Fruit fly (Drosophila melanogaster): ENCODE data around the gene CG33783.

Gene CG33783

DNA sequence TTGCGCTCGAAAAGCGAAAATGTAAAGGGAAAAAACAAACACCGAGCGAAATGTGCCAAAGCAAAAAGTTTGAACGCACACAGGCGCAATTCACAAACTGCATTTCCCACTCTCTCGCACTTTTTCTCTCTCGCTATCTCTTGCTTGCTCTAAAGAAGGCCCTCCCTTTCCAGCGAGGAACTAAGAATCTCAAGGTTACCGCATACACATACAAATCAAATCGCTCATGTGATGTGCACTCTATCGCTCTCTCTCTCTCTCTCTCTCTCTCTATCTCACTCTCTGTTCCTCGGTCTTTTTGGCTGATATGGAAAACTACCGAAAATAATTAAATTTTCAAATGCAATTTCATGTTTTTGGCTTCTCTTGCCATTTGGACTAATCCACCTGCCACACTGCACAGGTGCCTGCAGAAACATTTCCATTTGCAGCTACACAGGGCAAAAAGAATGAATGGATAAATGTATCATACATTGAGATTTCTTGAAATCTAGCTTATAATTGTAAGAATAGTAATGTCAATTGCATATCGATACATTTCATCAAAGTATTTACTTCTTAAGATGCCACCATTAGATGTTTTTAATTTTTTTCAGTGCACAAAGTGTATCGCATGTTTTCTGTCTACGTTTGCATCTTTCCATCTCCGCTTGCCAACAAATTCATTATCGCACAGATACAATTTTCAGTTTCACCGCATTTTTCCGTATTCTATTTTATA lies 12.9 kb downstream of the CG33783 start (continued):
- no peak for TF ChIP-seq Hr78 (GFP tag; optimal IDR thresholded peaks at IDR 0.05)
- no peak for TF ChIP-seq Hr83 (GFP tag; optimal IDR thresholded peaks at IDR 0.05; ENCODE audit: poor library complexity, severe bottlenecking)
- TF ChIP-seq Vsx2 (GFP tag; optimal IDR thresholded peaks at IDR 0.05; ENCODE audit: partially characterized antibody), result no peak
- peak; percentile 79 for TF ChIP-seq ey (GFP tag; optimal IDR thresholded peaks at IDR 0.05)
- TF ChIP-seq Rel (GFP tag; optimal IDR thresholded peaks at IDR 0.05), result no peak
- TF ChIP-seq Rel (tag; optimal IDR thresholded peaks at IDR 0.05), result no peak
- TF ChIP-seq br (GFP tag; optimal IDR thresholded peaks at IDR 0.05), result peak; percentile 52
- TF ChIP-seq lola (GFP tag; optimal IDR thresholded peaks at IDR 0.05), result no peak
- peak; percentile 58 for TF ChIP-seq HLH106 (tag; optimal IDR thresholded peaks at IDR 0.05)
- no peak for TF ChIP-seq GATAd (GFP tag; optimal IDR thresholded peaks at IDR 0.05)

DNA sequence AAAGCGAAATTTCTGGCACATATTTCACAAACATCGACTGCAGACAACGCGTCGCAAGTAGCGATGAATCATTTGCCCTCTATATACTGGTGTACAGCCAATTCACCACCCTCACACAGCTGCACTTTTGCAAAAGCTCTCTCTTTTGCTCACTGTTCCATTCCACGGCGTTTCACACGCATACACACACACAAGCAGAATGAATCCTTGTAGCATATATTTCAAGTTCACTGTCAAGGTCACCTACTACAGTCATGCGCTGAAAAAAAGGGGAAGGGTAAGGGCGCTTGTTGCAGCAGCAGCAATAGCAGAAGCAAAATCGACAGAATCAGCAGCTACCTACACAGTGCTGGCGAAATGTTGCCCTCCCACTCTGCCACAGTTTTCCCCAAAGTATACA lies 14.1 kb downstream of the CG33783 start:
- TF ChIP-seq OdsH (GFP tag; optimal IDR thresholded peaks at IDR 0.05) (peak; percentile 6), fru (GFP tag; optimal IDR thresholded peaks at IDR 0.05) (peak; percentile 33), N (GFP tag; optimal IDR thresholded peaks at IDR 0.05) (peak; percentile 22), GATAd (GFP tag; optimal IDR thresholded peaks at IDR 0.05) (no peak), Jra (GFP tag; optimal IDR thresholded peaks at IDR 0.05) (peak; percentile 1), CrebA (GFP tag; optimal IDR thresholded peaks at IDR 0.05; ENCODE audit: borderline replicate concordance) (no peak)

DNA sequence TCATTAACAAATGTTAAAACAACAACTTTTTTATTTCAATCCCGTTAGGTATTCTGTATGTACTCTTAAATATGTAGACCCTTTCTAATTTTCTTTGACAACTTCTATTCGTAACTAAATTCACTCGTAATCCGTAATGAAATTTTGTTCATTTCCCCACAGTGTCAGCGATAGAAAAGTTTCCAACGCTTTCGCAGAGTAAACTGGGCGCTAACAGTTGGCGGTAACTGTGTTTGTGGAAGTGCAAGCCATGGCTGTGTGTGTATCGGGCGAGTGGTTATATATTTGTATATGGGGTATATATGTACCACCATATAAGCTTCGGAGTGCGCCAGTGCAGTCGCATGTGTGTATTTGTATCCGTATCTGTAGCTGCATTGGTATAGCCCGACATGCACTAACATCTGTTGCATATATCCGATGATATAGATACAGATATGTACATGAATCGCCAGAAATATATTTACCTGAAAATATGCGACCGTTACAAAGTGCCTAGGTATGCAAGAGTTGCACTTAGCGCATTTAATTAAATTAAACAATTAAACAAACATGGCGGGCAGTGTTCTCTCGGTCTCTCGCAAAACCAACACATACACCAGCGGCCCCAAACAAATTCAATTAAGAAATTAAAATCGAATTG lies 15.0 kb downstream of the CG33783 start:
- TF ChIP-seq h (GFP tag; optimal IDR thresholded peaks at IDR 0.05) (peak; percentile 44), sage (GFP tag; optimal IDR thresholded peaks at IDR 0.05) (no peak), HLH106 (tag; optimal IDR thresholded peaks at IDR 0.05) (peak; percentile 32), woc (GFP tag; optimal IDR thresholded peaks at IDR 0.05) (peak; percentile 78), Dif (GFP tag; optimal IDR thresholded peaks at IDR 0.05; ENCODE audit: partially characterized antibody) (peak; percentile 25), ey (GFP tag; optimal IDR thresholded peaks at IDR 0.05) (peak; percentile 34), Hnf4 (GFP tag; optimal IDR thresholded peaks at IDR 0.05) (peak; percentile 42), CG32264 (GFP tag; optimal IDR thresholded peaks at IDR 0.05) (no peak), rgr (GFP tag; optimal IDR thresholded peaks at IDR 0.05) (peak; percentile 22), Jra (GFP tag; optimal IDR thresholded peaks at IDR 0.05) (no peak), foxo (GFP tag; optimal IDR thresholded peaks at IDR 0.05) (peak in 1 of 2 experiments; percentile 28)

DNA sequence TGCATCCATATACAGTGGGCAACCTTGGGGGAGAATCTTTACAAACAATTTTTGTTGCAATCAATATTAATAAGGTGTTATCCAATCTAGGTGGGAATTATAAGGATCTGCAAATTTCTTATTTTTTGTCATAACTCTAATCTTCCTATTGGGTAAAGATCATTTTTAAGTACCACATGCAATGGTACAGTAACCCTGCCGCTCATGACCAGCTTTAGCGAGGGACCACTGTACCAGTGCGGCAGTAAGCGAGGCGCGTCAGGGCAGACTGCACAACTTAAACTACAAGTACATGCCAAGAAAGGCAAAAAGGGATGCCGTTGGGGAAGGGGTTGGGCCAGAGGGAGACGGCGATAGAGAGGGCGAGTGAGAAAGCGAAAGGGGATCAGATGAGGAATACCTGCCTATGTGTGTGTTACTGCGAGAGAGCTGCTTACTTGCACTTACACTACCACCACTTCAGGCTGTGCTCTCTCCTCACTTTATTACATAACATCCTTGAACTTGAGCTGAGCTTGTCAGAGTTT lies 16.0 kb downstream of the CG33783 start:
- TF ChIP-seq GATAd (GFP tag; optimal IDR thresholded peaks at IDR 0.05) (no peak), Abd-B (GFP tag; optimal IDR thresholded peaks at IDR 0.05) (no peak), Jra (GFP tag; optimal IDR thresholded peaks at IDR 0.05) (peak; percentile 57), dl (GFP tag; optimal IDR thresholded peaks at IDR 0.05; ENCODE audit: insufficient read depth in 1 of 2, partially characterized antibody in 2 of 2) (peak; percentile 8 to 29), Rel (GFP tag; optimal IDR thresholded peaks at IDR 0.05) (no peak), Rel (tag; optimal IDR thresholded peaks at IDR 0.05) (peak; percentile 50), ey (GFP tag; optimal IDR thresholded peaks at IDR 0.05) (peak; percentile 94), Hr78 (GFP tag; optimal IDR thresholded peaks at IDR 0.05) (no peak), foxo (GFP tag; optimal IDR thresholded peaks at IDR 0.05) (peak; percentile 38 to 94), brk (GFP tag; optimal IDR thresholded peaks at IDR 0.05) (peak; percentile 76), Dif (GFP tag; optimal IDR thresholded peaks at IDR 0.05; ENCODE audit: partially characterized antibody) (peak; percentile 56), usp (GFP tag; optimal IDR thresholded peaks at IDR 0.05) (no peak), sv (GFP tag; optimal IDR thresholded peaks at IDR 0.05) (no peak), OdsH (GFP tag; optimal IDR thresholded peaks at IDR 0.05) (peak; percentile 92), rgr (GFP tag; optimal IDR thresholded peaks at IDR 0.05) (peak; percentile 90), Hnf4 (GFP tag; optimal IDR thresholded peaks at IDR 0.05) (peak; percentile 84), dmrt93B (GFP tag; optimal IDR thresholded peaks at IDR 0.05) (peak; percentile 78), Mio (GFP tag; optimal IDR thresholded peaks at IDR 0.05) (peak; percentile 45), CG9705 (GFP tag; optimal IDR thresholded peaks at IDR 0.05) (peak; percentile 78), fru (GFP tag; optimal IDR thresholded peaks at IDR 0.05) (peak; percentile 99), br (GFP tag; optimal IDR thresholded peaks at IDR 0.05) (peak; percentile 93), pan (optimal IDR thresholded peaks at IDR 0.05) (no peak), lola (GFP tag; optimal IDR thresholded peaks at IDR 0.05) (no peak), Vsx2 (GFP tag; optimal IDR thresholded peaks at IDR 0.05; ENCODE audit: partially characterized antibody) (no peak), psq (GFP tag; optimal IDR thresholded peaks at IDR 0.05) (peak; percentile 84), h (GFP tag; optimal IDR thresholded peaks at IDR 0.05) (peak; percentile 93), HLH106 (tag; optimal IDR thresholded peaks at IDR 0.05) (peak; percentile 91), Sp1 (GFP tag; optimal IDR thresholded peaks at IDR 0.05) (peak; percentile 90), jim (GFP tag; optimal IDR thresholded peaks at IDR 0.05) (no peak), CG32264 (GFP tag; optimal IDR thresholded peaks at IDR 0.05) (peak; percentile 74), Hr83 (GFP tag; optimal IDR thresholded peaks at IDR 0.05; ENCODE audit: poor library complexity, severe bottlenecking) (peak; percentile 39), N (GFP tag; optimal IDR thresholded peaks at IDR 0.05) (peak; percentile 16), Myc (optimal IDR thresholded peaks at IDR 0.05) (no peak), tai (GFP tag; optimal IDR thresholded peaks at IDR 0.05) (peak; percentile 73), dsf (GFP tag; optimal IDR thresholded peaks at IDR 0.05; ENCODE audit: borderline replicate concordance) (no peak)

Data from whole organism, wandering third instar larva.